Worm (Caenorhabditis elegans): Measurements from ENCODE around the gene cutl-11.

DNA sequence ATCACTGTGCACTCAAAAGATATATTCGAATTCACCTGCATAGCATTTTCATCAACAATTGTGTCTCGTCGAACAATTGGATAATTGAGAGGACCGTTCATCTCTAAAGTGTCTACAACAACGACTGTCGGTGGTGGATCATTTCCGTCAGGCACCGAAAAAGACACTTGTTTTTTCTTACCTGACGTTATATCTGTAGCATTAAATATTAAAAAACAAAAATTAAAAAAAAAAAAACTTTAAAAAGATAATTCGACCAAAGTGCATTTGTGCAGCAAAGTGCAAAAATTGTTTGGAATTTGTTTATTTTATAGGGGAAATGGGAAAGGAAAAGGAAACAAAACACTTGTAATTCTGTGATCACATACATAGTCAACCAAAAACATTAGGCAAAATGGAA, 23.6 kb downstream of the cutl-11 start, which contains the start of gene twk-44:
- TF ChIP-seq W03F9.2 (tag; optimal IDR thresholded peaks at IDR 0.05) (no peak), dao-5 (tag; optimal IDR thresholded peaks at IDR 0.05) (no peak)

Measured in whole organism, L4/young adult.